Worm (Caenorhabditis elegans) whole organism, young adult: ENCODE measurements around the gene pqn-83.

Experiments used
- B0019.2 ChIP-seq: fragments of 200-800 bp; sonication (Bioruptor generic); conservative IDR thresholded peaks from 2 replicates; pipeline ENCODE4 v1.3.6; 2022; ENCODE audit warnings: missing genetic modification reagents, missing genetic modification characterization, missing compliant biosample characterization
- B0261.1 ChIP-seq: sonication (generic microtip); optimal IDR thresholded peaks from 2 replicates; lab custom pipeline; 2016; ENCODE audit warnings: mild to moderate bottlenecking, missing genetic modification characterization, moderate library complexity, missing compliant biosample characterization
- B0336.3 ChIP-seq: fragments of 200-800 bp; sonication (Bioruptor generic); IDR thresholded peaks from 2 replicates; pipeline ENCODE4 v1.3.6; 2022; ENCODE audit warnings: missing genetic modification characterization, missing compliant biosample characterization
- C06A6.2 ChIP-seq: fragments of 200-800 bp; sonication (Bioruptor generic); conservative IDR thresholded peaks from 2 replicates; pipeline ENCODE4 v1.3.6; 2022; ENCODE audit warnings: missing genetic modification characterization, missing compliant biosample characterization
- F22D6.2 ChIP-seq: sonication (generic microtip); optimal IDR thresholded peaks from 2 replicates; lab custom pipeline; 2016; ENCODE audit warnings: mild to moderate bottlenecking, missing genetic modification characterization, missing compliant biosample characterization
- F39B2.1 ChIP-seq: fragments of 200-800 bp; sonication (Bioruptor generic); IDR thresholded peaks from 2 replicates; pipeline ENCODE4 v1.3.6; 2022; ENCODE audit warnings: missing genetic modification reagents, missing genetic modification characterization, missing compliant biosample characterization
- F55B11.4 ChIP-seq: sonication (generic microtip); optimal IDR thresholded peaks from 2 replicates; lab custom pipeline; 2016; ENCODE audit warnings: missing compliant biosample characterization, missing genetic modification characterization, borderline replicate concordance; ENCODE audit not compliant: insufficient read depth
- K11D2.4 ChIP-seq: fragments of 200-800 bp; sonication (Bioruptor generic); IDR thresholded peaks from 2 replicates; pipeline ENCODE4 v1.3.6; 2022; ENCODE audit warnings: missing genetic modification reagents, missing genetic modification characterization, missing compliant biosample characterization
- T07F8.4 ChIP-seq: sonication (generic microtip); optimal IDR thresholded peaks from 2 replicates; lab custom pipeline; 2016; ENCODE audit warnings: mild to moderate bottlenecking, missing genetic modification characterization, moderate library complexity, missing compliant biosample characterization
- Y53G8AR.9 ChIP-seq: fragments of 200-800 bp; sonication (Bioruptor generic); conservative IDR thresholded peaks from 2 replicates; pipeline ENCODE4 v1.3.6; 2022; ENCODE audit warnings: missing genetic modification reagents, missing genetic modification characterization, missing compliant biosample characterization
- Y67H2A.10 ChIP-seq: fragments of 200-800 bp; sonication (Bioruptor generic); conservative IDR thresholded peaks from 2 replicates; pipeline ENCODE4 v1.3.6; 2022; ENCODE audit warnings: missing genetic modification reagents, missing genetic modification characterization, missing compliant biosample characterization
- Y95B8A.8 ChIP-seq: fragments of 200-800 bp; sonication (Bioruptor generic); IDR thresholded peaks from 2 replicates; pipeline ENCODE4 v1.3.6; 2022; ENCODE audit warnings: missing genetic modification reagents, missing genetic modification characterization, missing compliant biosample characterization
- akir-1 ChIP-seq: fragments of 200-800 bp; sonication (Bioruptor generic); optimal IDR thresholded peaks from 2 replicates; lab custom pipeline; 2018; ENCODE audit warnings: mild to moderate bottlenecking, missing genetic modification characterization, moderate library complexity, missing compliant biosample characterization
- ama-1 ChIP-seq, 3 experiments: fragments of 150-350 bp in 1 of 3; sonication (generic microtip) in 2 of 3; optimal IDR thresholded peaks; 2 replicates each; lab custom pipeline; 2014 to 2018; ENCODE audit warnings: missing biosample characterization in 2 of 3, missing genetic modification characterization in 2 of 3, missing genetic modification reagents in 2 of 3
- aptf-2 ChIP-seq: fragments of 200-800 bp; sonication (Bioruptor generic); conservative IDR thresholded peaks from 2 replicates; pipeline ENCODE4 v1.3.6; 2022; ENCODE audit warnings: missing genetic modification reagents, missing genetic modification characterization, missing compliant biosample characterization
- aptf-3 ChIP-seq: fragments of 200-800 bp; sonication (Bioruptor generic); IDR thresholded peaks from 2 replicates; pipeline ENCODE4 v1.3.6; 2022; ENCODE audit warnings: missing genetic modification characterization, missing compliant biosample characterization
- athp-1 ChIP-seq: sonication (generic microtip); optimal IDR thresholded peaks from 2 replicates; lab custom pipeline; 2017; ENCODE audit warnings: mild to moderate bottlenecking, missing genetic modification characterization, missing compliant biosample characterization
- cebp-2 ChIP-seq: fragments of 200-800 bp; sonication (Bioruptor generic); IDR thresholded peaks from 2 replicates; pipeline ENCODE4 v1.3.6; 2022; ENCODE audit warnings: missing genetic modification characterization, missing compliant biosample characterization
- ceh-91 ChIP-seq: fragments of 200-800 bp; sonication (Bioruptor generic); IDR thresholded peaks from 2 replicates; pipeline ENCODE4 v1.3.6; 2022; ENCODE audit warnings: missing genetic modification reagents, missing genetic modification characterization, missing compliant biosample characterization
- die-1 ChIP-seq: sonication (generic microtip); optimal IDR thresholded peaks from 2 replicates; lab custom pipeline; 2016; ENCODE audit warnings: missing genotype, mild to moderate bottlenecking, missing genetic modification characterization, missing compliant biosample characterization
- dox-1 ChIP-seq: fragments of 200-800 bp; sonication (Bioruptor generic); IDR thresholded peaks from 2 replicates; pipeline ENCODE4 v1.3.6; 2022; ENCODE audit warnings: missing genetic modification reagents, missing genetic modification characterization, missing compliant biosample characterization
- dpff-1 ChIP-seq: sonication (generic microtip); optimal IDR thresholded peaks from 2 replicates; lab custom pipeline; 2017; ENCODE audit warnings: mild to moderate bottlenecking, missing genetic modification characterization, missing compliant biosample characterization
- efl-1 ChIP-seq: fragments of 150-350 bp; optimal IDR thresholded peaks from 2 replicates; lab custom pipeline; 2014; ENCODE audit warnings: missing biosample characterization, missing genetic modification reagents, missing genetic modification characterization
- egrh-3 ChIP-seq: fragments of 200-800 bp; sonication (Bioruptor generic); IDR thresholded peaks from 2 replicates; pipeline ENCODE4 v1.3.6; 2022; ENCODE audit warnings: missing genetic modification reagents, missing genetic modification characterization, missing compliant biosample characterization
- hmg-20 ChIP-seq: fragments of 200-800 bp; sonication (Bioruptor generic); IDR thresholded peaks from 2 replicates; pipeline ENCODE4 v1.3.6; 2022; ENCODE audit warnings: missing genetic modification reagents, missing genetic modification characterization, missing compliant biosample characterization
- hsf-1 ChIP-seq: fragments of 200-800 bp; sonication (Bioruptor generic); IDR thresholded peaks from 2 replicates; pipeline ENCODE4 v1.3.6; 2022; ENCODE audit warnings: missing genetic modification reagents, missing genetic modification characterization, missing compliant biosample characterization
- lag-1 ChIP-seq: fragments of 200-800 bp; sonication (Bioruptor generic); IDR thresholded peaks from 2 replicates; pipeline ENCODE4 v1.3.6; 2022; ENCODE audit warnings: missing genetic modification reagents, missing genetic modification characterization, missing compliant biosample characterization
- let-607 ChIP-seq, 2 experiments: fragments of 200-800 bp in 1 of 2; sonication (Bioruptor generic) in 1 of 2; sonication (generic microtip) in 1 of 2; optimal IDR thresholded peaks; 2 replicates each; lab custom pipeline; 2016 to 2018; ENCODE audit warnings: mild to moderate bottlenecking in 2 of 2, missing compliant biosample characterization in 2 of 2, missing genetic modification characterization in 2 of 2, moderate library complexity in 2 of 2, missing genotype in 1 of 2
- lin-26 ChIP-seq: fragments of 200-800 bp; sonication (Bioruptor generic); IDR thresholded peaks from 2 replicates; pipeline ENCODE4 v1.3.6; 2022; ENCODE audit warnings: missing genetic modification reagents, missing genetic modification characterization, missing compliant biosample characterization
- lin-40 ChIP-seq: sonication (generic microtip); optimal IDR thresholded peaks from 2 replicates; lab custom pipeline; 2016; ENCODE audit warnings: missing genetic modification characterization, mild to moderate bottlenecking, missing compliant biosample characterization, missing genotype, missing genetic modification reagents
- lin-54 ChIP-seq: fragments of 200-800 bp; sonication (Bioruptor generic); optimal IDR thresholded peaks from 2 replicates; lab custom pipeline; 2018; ENCODE audit warnings: mild to moderate bottlenecking, missing genetic modification characterization, missing compliant biosample characterization
- lir-1 ChIP-seq: fragments of 200-800 bp; sonication (Bioruptor generic); conservative IDR thresholded peaks from 2 replicates; pipeline ENCODE4 v1.3.6; 2022; ENCODE audit warnings: missing genetic modification reagents, missing genetic modification characterization, missing compliant biosample characterization
- madf-10 ChIP-seq: sonication (generic microtip); optimal IDR thresholded peaks from 2 replicates; lab custom pipeline; 2016; ENCODE audit warnings: mild to moderate bottlenecking, missing genetic modification characterization, missing compliant biosample characterization
- madf-6 ChIP-seq: fragments of 200-800 bp; sonication (Bioruptor generic); IDR thresholded peaks from 2 replicates; pipeline ENCODE4 v1.3.6; 2022; ENCODE audit warnings: missing genetic modification reagents, missing genetic modification characterization, missing compliant biosample characterization
- mcd-1 ChIP-seq: fragments of 200-800 bp; sonication (Bioruptor generic); IDR thresholded peaks from 2 replicates; pipeline ENCODE4 v1.3.6; 2022; ENCODE audit warnings: missing genetic modification reagents, missing genetic modification characterization, missing compliant biosample characterization
- nfyb-1 ChIP-seq: fragments of 200-800 bp; sonication (Bioruptor generic); IDR thresholded peaks from 2 replicates; pipeline ENCODE4 v1.3.6; 2022; ENCODE audit warnings: missing genetic modification reagents, missing genetic modification characterization, missing compliant biosample characterization
- nhr-80 ChIP-seq: sonication (generic microtip); optimal IDR thresholded peaks from 2 replicates; lab custom pipeline; 2016; ENCODE audit warnings: missing genetic modification characterization, missing compliant biosample characterization
- rcor-1 ChIP-seq: fragments of 200-800 bp; sonication (Bioruptor generic); IDR thresholded peaks from 2 replicates; pipeline ENCODE4 v1.3.6; 2022; ENCODE audit warnings: missing genetic modification reagents, missing genetic modification characterization, missing compliant biosample characterization
- sea-2 ChIP-seq: fragments of 200-800 bp; sonication (Bioruptor generic); IDR thresholded peaks from 2 replicates; pipeline ENCODE4 v1.3.6; 2022; ENCODE audit warnings: missing genetic modification characterization, missing compliant biosample characterization
- snpc-1.1 ChIP-seq: sonication (generic microtip); optimal IDR thresholded peaks from 2 replicates; lab custom pipeline; 2017; ENCODE audit warnings: missing genetic modification characterization, mild to moderate bottlenecking, missing compliant biosample characterization, antibody characterized with exemption, moderate library complexity, missing genotype, missing genetic modification reagents; ENCODE audit not compliant: insufficient read depth
- snpc-4 ChIP-seq, 5 experiments: fragments of 150-350 bp in 1 of 5; sonication (generic microtip) in 4 of 5; optimal IDR thresholded peaks; 2 replicates each; lab custom pipeline; 2014 to 2018; ENCODE audit warnings: missing genetic modification characterization in 5 of 5, missing biosample characterization in 3 of 5, antibody characterized with exemption in 2 of 5, mild to moderate bottlenecking in 2 of 5, missing compliant biosample characterization in 2 of 5, missing genotype in 2 of 5, moderate library complexity in 2 of 5, missing genetic modification reagents in 1 of 5
- zfh-2 ChIP-seq: fragments of 200-800 bp; sonication (Bioruptor generic); conservative IDR thresholded peaks from 2 replicates; pipeline ENCODE4 v1.3.6; 2022; ENCODE audit warnings: missing genetic modification reagents, missing genetic modification characterization, missing compliant biosample characterization
- ztf-18 ChIP-seq: sonication (generic microtip); optimal IDR thresholded peaks from 2 replicates; lab custom pipeline; 2016; ENCODE audit warnings: missing genotype, mild to moderate bottlenecking, missing genetic modification characterization, missing compliant biosample characterization
- ztf-22 ChIP-seq: fragments of 200-800 bp; sonication (Bioruptor generic); optimal IDR thresholded peaks from 2 replicates; lab custom pipeline; 2018; ENCODE audit warnings: mild to moderate bottlenecking, missing genetic modification characterization, moderate library complexity, missing compliant biosample characterization
- ztf-26 ChIP-seq: sonication (generic microtip); optimal IDR thresholded peaks from 2 replicates; lab custom pipeline; 2017; ENCODE audit warnings: missing genetic modification characterization, missing compliant biosample characterization
- ztf-28 ChIP-seq: fragments of 200-800 bp; sonication (Bioruptor generic); IDR thresholded peaks from 2 replicates; pipeline ENCODE4 v1.3.6; 2022; ENCODE audit warnings: missing genetic modification reagents, missing genetic modification characterization, missing compliant biosample characterization
- ztf-3 ChIP-seq: fragments of 200-800 bp; sonication (Bioruptor generic); optimal IDR thresholded peaks from 2 replicates; lab custom pipeline; 2018; ENCODE audit warnings: mild to moderate bottlenecking, missing genetic modification characterization, missing compliant biosample characterization

The pqn-83 gene

ce11 chrIII:13062414-13062965 is 36.8 kb downstream of the pqn-83 start (continued):
- TF ChIP-seq lir-1 (peak; percentile 54; the same call in 1 of the 2 replicates), efl-1 (GFP tag; lab: Kevin White, UChicago) (no peak), sea-2 (GFP tag; lab: Robert Waterston, UW) (no peak), egrh-3 (peak; percentile 74), snpc-1.1 (peak; percentile 10), Y95B8A.8 (GFP tag; lab: Robert Waterston, UW) (no peak), nfyb-1 (GFP tag; lab: Robert Waterston, UW) (peak; percentile 78), B0261.1 (no peak), aptf-3 (no peak), nhr-80 (tag; lab: Kevin White, UChicago) (peak; percentile 16), lag-1 (GFP tag; lab: Robert Waterston, UW) (no peak), athp-1 (tag; lab: Kevin White, UChicago) (peak; percentile 9), hsf-1 (peak; percentile 54; the same call in 1 of the 2 replicates), ama-1 (optimal IDR thresholded peaks at IDR 0.05; lab: Kevin White, UChicago) (no peak), ama-1 (GFP tag; optimal IDR thresholded peaks at IDR 0.05; lab: Kevin White, UChicago) (peak; percentile 1 to 26), Y67H2A.10 (GFP tag; lab: Robert Waterston, UW) (peak; percentile 37; the same call in 1 of the 2 replicates), B0019.2 (GFP tag; lab: Robert Waterston, UW) (no peak), aptf-2 (GFP tag; lab: Robert Waterston, UW) (no peak), ztf-22 (GFP tag; lab: Kevin White, UChicago) (no peak), mcd-1 (GFP tag; lab: Robert Waterston, UW) (peak; percentile 73), lin-26 (GFP tag; lab: Robert Waterston, UW) (0 out of 2 replicates have a peak, but pooled peaks have one; percentile 57), B0336.3 (GFP tag; lab: Robert Waterston, UW) (peak; percentile 77), snpc-4 (GFP tag; optimal IDR thresholded peaks at IDR 0.05; lab: Kevin White, UChicago) (peak; percentile 62), snpc-4 (tag; optimal IDR thresholded peaks at IDR 0.05; lab: Kevin White, UChicago) (peak; percentile 2 to 56 (median 30)), hmg-20 (no peak), ztf-18 (tag; lab: Kevin White, UChicago) (no peak), F22D6.2 (tag; lab: Kevin White, UChicago) (peak; percentile 56), zfh-2 (GFP tag; lab: Robert Waterston, UW) (peak; percentile 95), dpff-1 (no peak), madf-10 (tag; lab: Kevin White, UChicago) (peak; percentile 59), let-607 (tag; optimal IDR thresholded peaks at IDR 0.05; lab: Kevin White, UChicago) (peak in 1 of 2 experiments; percentile 40), ztf-26 (tag; lab: Kevin White, UChicago) (peak; percentile 31), F39B2.1 (GFP tag; lab: Robert Waterston, UW) (no peak), T07F8.4 (peak; percentile 4), dox-1 (GFP tag; lab: Robert Waterston, UW) (peak; percentile 56), madf-6 (GFP tag; lab: Robert Waterston, UW) (no peak), K11D2.4 (GFP tag; lab: Robert Waterston, UW) (peak; percentile 72; the same call in 1 of the 2 replicates), F55B11.4 (tag; lab: Kevin White, UChicago) (no peak), ztf-3 (GFP tag; lab: Kevin White, UChicago) (peak; percentile 34), C06A6.2 (GFP tag; lab: Robert Waterston, UW) (peak; percentile 76), rcor-1 (GFP tag; lab: Robert Waterston, UW) (peak; percentile 84), lin-54 (GFP tag; lab: Kevin White, UChicago) (peak; percentile 19), Y53G8AR.9 (GFP tag; lab: Robert Waterston, UW) (0 out of 2 replicates have a peak, but pooled peaks have one; percentile 19), lin-40 (peak; percentile 90), die-1 (tag; lab: Kevin White, UChicago) (peak; percentile 56), cebp-2 (GFP tag; lab: Robert Waterston, UW) (0 out of 2 replicates have a peak, but pooled peaks have one; percentile 39), akir-1 (peak; percentile 62), ztf-28 (GFP tag; lab: Robert Waterston, UW) (no peak), ceh-91 (GFP tag; lab: Robert Waterston, UW) (no peak)
